Fruit fly (Drosophila melanogaster) whole organism, embryonic: ENCODE results near the gene corto.

Experiments used
- Ada2b ChIP-seq: fragments of 200-800 bp; sonication (Bioruptor generic); IDR thresholded peaks from 2 replicates; pipeline ENCODE4 v1.3.6; 2022; ENCODE audit warnings: missing biosample characterization, missing genetic modification characterization
- Asciz ChIP-seq: fragments of 200-800 bp; sonication (Bioruptor generic); optimal IDR thresholded peaks from 2 replicates; lab custom pipeline; 2017; ENCODE audit warnings: missing biosample characterization, mild to moderate bottlenecking, missing genetic modification characterization, missing genetic modification reagents
- Awh ChIP-seq: fragments of 200-800 bp; sonication (Bioruptor generic); IDR thresholded peaks from 2 replicates; pipeline ENCODE4, ENCODE4 v1.3.6; 2022; ENCODE audit warnings: missing biosample characterization, missing genetic modification characterization
- CG10431 ChIP-seq: fragments of 200-800 bp; sonication (Bioruptor generic); optimal IDR thresholded peaks from 3 replicates; lab custom pipeline; 2018; ENCODE audit warnings: missing biosample characterization, mild to moderate bottlenecking, missing genetic modification characterization
- CG10543 ChIP-seq: fragments of 200-800 bp; sonication (Bioruptor generic); optimal IDR thresholded peaks from 3 replicates; lab custom pipeline; 2017; ENCODE audit warnings: missing biosample characterization, mild to moderate bottlenecking, missing genetic modification characterization, moderate library complexity
- CG11398 ChIP-seq: fragments of 200-800 bp; sonication (Bioruptor generic); optimal IDR thresholded peaks from 2 replicates; lab custom pipeline; 2016; ENCODE audit warnings: missing biosample characterization, missing genetic modification characterization
- CG11456 ChIP-seq: fragments of 200-800 bp; sonication (Bioruptor generic); IDR thresholded peaks from 3 replicates; pipeline ENCODE4 v1.3.6; 2022; ENCODE audit warnings: missing biosample characterization, missing genetic modification characterization
- CG11504 ChIP-seq: fragments of 200-800 bp; sonication (Bioruptor generic); optimal IDR thresholded peaks from 3 replicates; lab custom pipeline; 2019; ENCODE audit warnings: missing biosample characterization, mild to moderate bottlenecking, missing genetic modification characterization, moderate library complexity
- CG12391 ChIP-seq: fragments of 200-800 bp; sonication (Bioruptor generic); optimal IDR thresholded peaks from 3 replicates; lab custom pipeline; 2018; ENCODE audit warnings: missing biosample characterization, mild to moderate bottlenecking, missing genetic modification characterization, moderate library complexity
- CG12769 ChIP-seq: fragments of 200-800 bp; sonication (Bioruptor generic); optimal IDR thresholded peaks from 2 replicates; lab custom pipeline; 2019; ENCODE audit warnings: missing biosample characterization, mild to moderate bottlenecking, missing genetic modification characterization, moderate library complexity
- CG14014 ChIP-seq: fragments of 200-800 bp; sonication (Bioruptor generic); IDR thresholded peaks from 2 replicates; pipeline ENCODE4 v1.3.6; 2022; ENCODE audit warnings: missing biosample characterization, missing genetic modification characterization
- CG14710 ChIP-seq: fragments of 200-800 bp; sonication (Bioruptor generic); optimal IDR thresholded peaks from 3 replicates; lab custom pipeline; 2019; ENCODE audit warnings: missing biosample characterization, mild to moderate bottlenecking, missing genetic modification characterization, moderate library complexity
- CG15269 ChIP-seq: fragments of 200-800 bp; sonication (Bioruptor generic); optimal IDR thresholded peaks from 2 replicates; lab custom pipeline; 2018; ENCODE audit warnings: missing biosample characterization, mild to moderate bottlenecking, missing genetic modification characterization, moderate library complexity
- CG17359 ChIP-seq: fragments of 200-800 bp; sonication (Bioruptor generic); optimal IDR thresholded peaks from 3 replicates; lab custom pipeline; 2018; ENCODE audit warnings: missing biosample characterization, mild to moderate bottlenecking, missing genetic modification characterization, moderate library complexity
- CG17568 ChIP-seq: fragments of 200-800 bp; sonication (Bioruptor generic); optimal IDR thresholded peaks from 2 replicates; lab custom pipeline; 2018; ENCODE audit warnings: missing biosample characterization, mild to moderate bottlenecking, missing genetic modification characterization, moderate library complexity
- CG2202 ChIP-seq: fragments of 200-800 bp; sonication (Bioruptor generic); optimal IDR thresholded peaks from 2 replicates; lab custom pipeline; 2018; ENCODE audit warnings: missing biosample characterization, mild to moderate bottlenecking, missing genetic modification characterization
- CG30403 ChIP-seq: fragments of 200-800 bp; sonication (Bioruptor generic); optimal IDR thresholded peaks from 3 replicates; lab custom pipeline; 2016; ENCODE audit warnings: missing biosample characterization, missing genetic modification characterization
- CG34422 ChIP-seq: fragments of 200-800 bp; sonication (Bioruptor generic); IDR thresholded peaks from 3 replicates; pipeline ENCODE4 v1.3.6; 2022; ENCODE audit warnings: missing biosample characterization, missing genetic modification characterization
- CG3847 ChIP-seq: fragments of 200-800 bp; sonication (Bioruptor generic); IDR thresholded peaks from 2 replicates; pipeline ENCODE4 v1.3.6; 2022; ENCODE audit warnings: missing biosample characterization, missing genetic modification characterization
- CG6654 ChIP-seq: fragments of 200-800 bp; sonication (Bioruptor generic); optimal IDR thresholded peaks from 2 replicates; lab custom pipeline; 2017; ENCODE audit warnings: missing biosample characterization, mild to moderate bottlenecking, missing genetic modification characterization
- CG7556 ChIP-seq: fragments of 200-800 bp; sonication (Bioruptor generic); optimal IDR thresholded peaks from 2 replicates; lab custom pipeline; 2017; ENCODE audit warnings: missing biosample characterization, mild to moderate bottlenecking, missing genetic modification characterization
- CG9817 ChIP-seq: fragments of 200-800 bp; sonication (Bioruptor generic); optimal IDR thresholded peaks from 2 replicates; lab custom pipeline; 2018; ENCODE audit warnings: missing biosample characterization, mild to moderate bottlenecking, missing genetic modification characterization, moderate library complexity
- E2f1 ChIP-seq: fragments of 200-800 bp; sonication (Bioruptor generic); IDR thresholded peaks from 2 replicates; pipeline ENCODE4 v1.3.6; 2022; ENCODE audit warnings: missing biosample characterization, missing genetic modification characterization
- Hr51 ChIP-seq, 2 experiments: fragments of 200-800 bp; sonication (Bioruptor generic); optimal IDR thresholded peaks; 2 replicates in 1 of 2; 3 replicates in 1 of 2; lab custom pipeline; 2016 to 2018; ENCODE audit warnings: missing biosample characterization in 2 of 2, missing genetic modification characterization in 2 of 2, mild to moderate bottlenecking in 1 of 2, moderate library complexity in 1 of 2
- Jarid2 ChIP-seq: fragments of 200-800 bp; sonication (Bioruptor generic); optimal IDR thresholded peaks from 3 replicates; lab custom pipeline; 2017; ENCODE audit warnings: mild to moderate bottlenecking, missing biosample characterization, missing genetic modification reagents, missing genetic modification characterization
- Mad ChIP-seq: fragments of 200-800 bp; sonication (Bioruptor generic); optimal IDR thresholded peaks from 2 replicates; lab custom pipeline; 2016; ENCODE audit warnings: missing biosample characterization, missing genetic modification characterization
- Meics ChIP-seq: fragments of 200-800 bp; sonication (Bioruptor generic); optimal IDR thresholded peaks from 2 replicates; lab custom pipeline; 2017; ENCODE audit warnings: missing biosample characterization, mild to moderate bottlenecking, missing genetic modification characterization
- Nf-YB ChIP-seq: fragments of 200-800 bp; sonication (Bioruptor generic); optimal IDR thresholded peaks from 3 replicates; lab custom pipeline; 2019; ENCODE audit warnings: missing biosample characterization, mild to moderate bottlenecking, missing genetic modification characterization, moderate library complexity
- ci ChIP-seq: fragments of 200-800 bp; sonication (Bioruptor generic); IDR thresholded peaks from 3 replicates; pipeline ENCODE4 v1.3.6; 2022; ENCODE audit warnings: missing biosample characterization, missing genetic modification characterization
- disco-r ChIP-seq: fragments of 200-800 bp; sonication (Bioruptor generic); optimal IDR thresholded peaks from 2 replicates; lab custom pipeline; 2016; ENCODE audit warnings: missing biosample characterization, missing genetic modification characterization
- eve ChIP-seq, 2 experiments: fragments of >200 bp; optimal IDR thresholded peaks; 2 replicates each; lab custom pipeline; 2017; ENCODE audit warnings: missing biosample characterization in 2 of 2, missing genetic modification characterization in 2 of 2
- fd96Cb ChIP-seq: fragments of 200-800 bp; sonication (Bioruptor generic); optimal IDR thresholded peaks from 2 replicates; lab custom pipeline; 2018; ENCODE audit warnings: missing biosample characterization, mild to moderate bottlenecking, missing genetic modification characterization, moderate library complexity
- grau ChIP-seq: fragments of 200-800 bp; optimal IDR thresholded peaks from 3 replicates; lab custom pipeline; 2019; ENCODE audit warnings: missing biosample characterization, mild to moderate bottlenecking, missing genetic modification characterization, moderate library complexity
- hbn ChIP-seq: fragments of 200-800 bp; sonication (Bioruptor generic); IDR thresholded peaks from 2 replicates; pipeline ENCODE4 v1.3.6; 2022; ENCODE audit warnings: missing biosample characterization, missing genetic modification characterization; ENCODE audit not compliant: partially characterized antibody
- hth ChIP-seq: fragments of >200 bp; optimal IDR thresholded peaks from 2 replicates; lab custom pipeline; 2017; ENCODE audit warnings: inconsistent platforms
- kah ChIP-seq: fragments of 200-800 bp; sonication (Bioruptor generic); optimal IDR thresholded peaks from 2 replicates; lab custom pipeline; 2018; ENCODE audit warnings: missing biosample characterization, mild to moderate bottlenecking, missing genetic modification characterization
- lab ChIP-seq: fragments of 200-800 bp; sonication (Bioruptor generic); optimal IDR thresholded peaks from 3 replicates; lab custom pipeline; 2017; ENCODE audit warnings: missing biosample characterization, missing genetic modification characterization, mild to moderate bottlenecking, moderate library complexity, missing genetic modification reagents
- p53 ChIP-seq: fragments of 200-800 bp; sonication (Bioruptor generic); optimal IDR thresholded peaks from 2 replicates; lab custom pipeline; 2016; ENCODE audit warnings: missing biosample characterization, missing genetic modification characterization
- salm ChIP-seq: fragments of 200-800 bp; sonication (Bioruptor generic); optimal IDR thresholded peaks from 2 replicates; lab custom pipeline; 2018; ENCODE audit warnings: missing biosample characterization, mild to moderate bottlenecking, missing genetic modification characterization
- sd ChIP-seq: fragments of 200-800 bp; sonication (Bioruptor generic); optimal IDR thresholded peaks from 3 replicates; lab custom pipeline; 2018; ENCODE audit warnings: missing biosample characterization, mild to moderate bottlenecking, missing genetic modification characterization, moderate library complexity
- sens-2 ChIP-seq: fragments of 200-800 bp; sonication (Bioruptor generic); IDR thresholded peaks from 2 replicates; pipeline ENCODE4 v1.3.6; 2022; ENCODE audit warnings: missing biosample characterization, missing genetic modification characterization
- slp2 ChIP-seq: fragments of 200-800 bp; sonication (Bioruptor generic); optimal IDR thresholded peaks from 2 replicates; lab custom pipeline; 2016; ENCODE audit warnings: missing biosample characterization, missing genetic modification characterization
- sob ChIP-seq: fragments of 200-800 bp; sonication (Bioruptor generic); IDR thresholded peaks from 2 replicates; pipeline ENCODE4 v1.3.6; 2022; ENCODE audit warnings: missing biosample characterization, missing genetic modification characterization
- tup ChIP-seq: fragments of 200-800 bp; sonication (Bioruptor generic); optimal IDR thresholded peaks from 2 replicates; lab custom pipeline; 2016; ENCODE audit warnings: missing biosample characterization, mild to moderate bottlenecking, missing genetic modification characterization, moderate library complexity
- zf30C ChIP-seq: fragments of 200-800 bp; sonication (Bioruptor generic); optimal IDR thresholded peaks from 3 replicates; lab custom pipeline; 2018; ENCODE audit warnings: missing biosample characterization, mild to moderate bottlenecking, missing genetic modification characterization

Gene corto

DNA sequence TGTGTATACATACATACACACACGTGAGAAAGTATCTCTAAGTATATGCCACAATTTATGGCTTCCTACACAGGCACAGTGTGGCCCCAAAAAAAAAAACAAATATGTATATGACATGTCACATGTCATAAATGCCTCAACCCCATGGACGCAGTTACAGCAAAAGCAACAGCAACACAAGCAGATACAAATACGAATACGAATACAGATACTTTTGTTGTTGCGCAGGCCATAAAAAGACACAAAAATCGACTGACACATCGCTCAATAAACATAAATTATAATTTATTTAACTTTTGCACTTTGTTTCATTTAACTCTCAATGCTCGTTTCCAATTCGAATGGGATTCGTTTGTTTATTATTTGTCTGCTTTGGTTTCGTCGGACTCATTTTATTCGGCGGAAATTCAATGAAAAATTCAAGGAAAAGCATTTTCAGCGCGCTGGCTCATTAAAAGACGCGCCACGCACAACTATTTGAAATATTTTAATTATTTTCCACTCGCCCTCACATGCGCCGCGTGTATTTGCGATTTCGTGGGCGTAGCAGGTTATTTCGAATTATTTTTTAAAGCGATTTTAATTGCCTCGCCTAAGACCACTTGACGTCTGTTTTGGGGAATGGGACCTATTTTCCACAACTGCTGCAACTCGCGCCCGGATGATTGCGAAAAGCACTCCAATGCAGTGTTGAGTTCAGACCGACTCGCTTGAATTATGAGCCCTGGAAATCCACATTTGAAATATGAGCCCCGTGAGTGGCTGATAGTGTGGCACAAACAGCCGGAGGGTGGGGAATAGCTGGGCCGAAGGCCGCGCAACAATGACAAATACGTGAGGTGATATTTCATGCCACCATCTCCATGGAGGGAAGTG lies 9.8 kb downstream of the corto start (continued):
- TF ChIP-seq CG12769 (peak; percentile 62), p53 (GFP tag; lab: Kevin White, UChicago) (no peak), CG14710 (peak; percentile 66), CG17568 (GFP tag; lab: Kevin White, UChicago) (peak; percentile 17), sob (GFP tag; lab: Robert Waterston, UW) (peak; percentile 43; the same call in 1 of the 2 replicates), hth (lab: Kevin White, UChicago) (peak; percentile 30), lab (GFP tag; lab: Kevin White, UChicago) (peak; percentile 1), CG7556 (GFP tag; lab: Kevin White, UChicago) (no peak), salm (tag; lab: Kevin White, UChicago) (peak; percentile 51), eve (GFP tag; optimal IDR thresholded peaks at IDR 0.05; lab: Kevin White, UChicago) (peak in 1 of 2 experiments; percentile 83), CG11456 (no peak), Meics (no peak), CG10543 (no peak)

- TF ChIP-seq CG34422 (GFP tag; lab: Robert Waterston, UW) (0 out of 3 replicates have a peak, but pooled peaks have one; percentile 15), CG11398 (GFP tag; lab: Kevin White, UChicago) (no peak), CG2202 (tag; lab: Kevin White, UChicago) (peak; percentile 44), fd96Cb (tag; lab: Kevin White, UChicago) (peak; percentile 51), hbn (GFP tag; lab: Robert Waterston, UW) (no peak), Awh (GFP tag; lab: Robert Waterston, UW) (peak; percentile 26; the same call in 1 of the 2 replicates), ci (GFP tag; lab: Robert Waterston, UW) (peak; percentile 34; the same call in 1 of the 3 replicates), disco-r (GFP tag; lab: Kevin White, UChicago) (peak; percentile 29), CG3847 (GFP tag; lab: Robert Waterston, UW) (no peak), sd (peak; percentile 19), CG15269 (peak; percentile 19), CG17359 (tag; lab: Kevin White, UChicago) (peak; percentile 61), kah (GFP tag; lab: Kevin White, UChicago) (no peak), CG6654 (GFP tag; lab: Kevin White, UChicago) (no peak), zf30C (GFP tag; lab: Kevin White, UChicago) (peak; percentile 71), Mad (no peak), CG12391 (peak; percentile 67), Ada2b (GFP tag; lab: Robert Waterston, UW) (no peak), CG10431 (peak; percentile 11), sens-2 (GFP tag; lab: Robert Waterston, UW) (0 out of 2 replicates have a peak, but pooled peaks have one; percentile 24), lab (GFP tag; lab: Kevin White, UChicago) (peak; percentile 48), Asciz (GFP tag; lab: Kevin White, UChicago) (peak; percentile 51), CG30403 (peak; percentile 66), CG9817 (tag; lab: Kevin White, UChicago) (peak; percentile 7), slp2 (GFP tag; lab: Kevin White, UChicago) (peak; percentile 74), CG14014 (GFP tag; lab: Robert Waterston, UW) (no peak), grau (tag; lab: Kevin White, UChicago) (peak; percentile 44), tup (GFP tag; lab: Kevin White, UChicago) (no peak), E2f1 (GFP tag; lab: Robert Waterston, UW) (peak; percentile 26), Nf-YB (peak; percentile 10), p53 (GFP tag; lab: Kevin White, UChicago) (no peak), CG11504 (tag; lab: Kevin White, UChicago) (peak; percentile 66), Hr51 (GFP tag; optimal IDR thresholded peaks at IDR 0.05; lab: Kevin White, UChicago) (peak in 1 of 2 experiments; percentile 39), Jarid2 (GFP tag; lab: Kevin White, UChicago) (no peak)
These were observed 10.7 kb downstream of the corto start for dm6 chr3R:5075934-5076834.
